Worm (Caenorhabditis elegans): ENCODE results near the gene memi-1.

- TF ChIP-seq him-1 (tag; optimal IDR thresholded peaks at IDR 0.05): peak; percentile 10
- TF ChIP-seq W03F9.2 (tag; optimal IDR thresholded peaks at IDR 0.05): peak; percentile 96
- no peak for TF ChIP-seq dao-5 (tag; optimal IDR thresholded peaks at IDR 0.05)
Observed at ce11 chrIV:4745422-4745821, 14.8 kb downstream of the memi-1 start, which contains the start of gene timm-17B.1.

All from whole organism, L4/young adult.